Fruit fly (Drosophila melanogaster) whole organism, embryonic: ENCODE results near the gene pim.

Experiments
- Adf1 ChIP-seq: fragments of 200-800 bp; sonication (Bioruptor generic); IDR thresholded peaks from 2 replicates; pipeline ENCODE4 v1.3.6; 2022; ENCODE audit warnings: missing biosample characterization, missing genetic modification characterization
- Atf3 ChIP-seq: fragments of 200-800 bp; sonication (Bioruptor generic); optimal IDR thresholded peaks from 3 replicates; lab custom pipeline; 2016; ENCODE audit warnings: missing biosample characterization, missing genetic modification characterization
- CG11504 ChIP-seq: fragments of 200-800 bp; sonication (Bioruptor generic); optimal IDR thresholded peaks from 3 replicates; lab custom pipeline; 2019; ENCODE audit warnings: missing biosample characterization, mild to moderate bottlenecking, missing genetic modification characterization, moderate library complexity
- CG11695 ChIP-seq: fragments of 200-800 bp; sonication (Bioruptor generic); IDR thresholded peaks from 3 replicates; pipeline ENCODE4 v1.3.6; 2022; ENCODE audit warnings: missing biosample characterization, missing genetic modification characterization
- CG1832 ChIP-seq: fragments of 200-800 bp; sonication (Bioruptor generic); optimal IDR thresholded peaks from 2 replicates; lab custom pipeline; 2017; ENCODE audit warnings: missing biosample characterization, mild to moderate bottlenecking, missing genetic modification characterization, inconsistent platforms
- CG18764 ChIP-seq: fragments of 200-800 bp; sonication (Bioruptor generic); optimal IDR thresholded peaks from 3 replicates; lab custom pipeline; 2016; ENCODE audit warnings: missing biosample characterization, missing genetic modification characterization
- CG2116 ChIP-seq: fragments of 200-800 bp; sonication (Bioruptor generic); optimal IDR thresholded peaks from 3 replicates; lab custom pipeline; 2018; ENCODE audit warnings: missing biosample characterization, mild to moderate bottlenecking, missing genetic modification characterization
- CG34224 ChIP-seq: fragments of 200-800 bp; sonication (Bioruptor generic); IDR thresholded peaks from 3 replicates; pipeline ENCODE4 v1.3.6; 2022; ENCODE audit warnings: missing biosample characterization, missing genetic modification characterization; ENCODE audit not compliant: partially characterized antibody
- CG5180 ChIP-seq: fragments of 200-800 bp; sonication (Bioruptor generic); optimal IDR thresholded peaks from 3 replicates; lab custom pipeline; 2017; ENCODE audit warnings: missing biosample characterization, missing genetic modification characterization, mild to moderate bottlenecking, moderate library complexity, missing genetic modification reagents
- CG7745 ChIP-seq: fragments of 200-800 bp; sonication (Bioruptor generic); optimal IDR thresholded peaks from 2 replicates; lab custom pipeline; 2018; ENCODE audit warnings: missing biosample characterization, mild to moderate bottlenecking, missing genetic modification characterization, moderate library complexity
- CG9727 ChIP-seq: fragments of 200-800 bp; sonication (Bioruptor generic); optimal IDR thresholded peaks from 3 replicates; lab custom pipeline; 2017; ENCODE audit warnings: missing biosample characterization, mild to moderate bottlenecking, missing genetic modification characterization
- CG9817 ChIP-seq: fragments of 200-800 bp; sonication (Bioruptor generic); optimal IDR thresholded peaks from 2 replicates; lab custom pipeline; 2018; ENCODE audit warnings: missing biosample characterization, mild to moderate bottlenecking, missing genetic modification characterization, moderate library complexity
- CG9932 ChIP-seq: fragments of 200-800 bp; sonication (Bioruptor generic); IDR thresholded peaks from 2 replicates; pipeline ENCODE4 v1.3.6; 2022; ENCODE audit warnings: missing biosample characterization, missing genetic modification characterization
- CHES-1-like ChIP-seq: fragments of 200-800 bp; sonication (Bioruptor generic); optimal IDR thresholded peaks from 2 replicates; lab custom pipeline; 2016; ENCODE audit warnings: missing biosample characterization, missing genetic modification characterization
- Dfd ChIP-seq, 2 experiments: fragments of >200 bp; optimal IDR thresholded peaks; 2 replicates each; lab custom pipeline; 2017; ENCODE audit warnings: missing biosample characterization in 2 of 2, missing genetic modification characterization in 2 of 2
- Dip3 ChIP-seq: fragments of 200-800 bp; sonication (Bioruptor generic); optimal IDR thresholded peaks from 3 replicates; lab custom pipeline; 2016; ENCODE audit warnings: missing biosample characterization, missing genetic modification characterization
- HHEX ChIP-seq: fragments of 200-800 bp; sonication (Bioruptor generic); optimal IDR thresholded peaks from 3 replicates; lab custom pipeline; 2017; ENCODE audit warnings: missing biosample characterization, mild to moderate bottlenecking, missing genetic modification characterization, missing genetic modification reagents
- HLHmδ ChIP-seq: fragments of 200-800 bp; sonication (Bioruptor generic); optimal IDR thresholded peaks from 2 replicates; lab custom pipeline; 2018; ENCODE audit warnings: missing biosample characterization, mild to moderate bottlenecking, missing genetic modification characterization, moderate library complexity
- Hey ChIP-seq: fragments of 200-800 bp; sonication (Bioruptor generic); optimal IDR thresholded peaks from 3 replicates; lab custom pipeline; 2018; ENCODE audit warnings: missing biosample characterization, mild to moderate bottlenecking, missing genetic modification characterization
- Hmx ChIP-seq: fragments of 200-800 bp; sonication (Bioruptor generic); optimal IDR thresholded peaks from 2 replicates; lab custom pipeline; 2016; ENCODE audit warnings: missing biosample characterization, missing genetic modification characterization
- Kr ChIP-seq: fragments of 200-800 bp; sonication (Bioruptor generic); optimal IDR thresholded peaks from 2 replicates; lab custom pipeline; 2017; ENCODE audit warnings: missing biosample characterization, mild to moderate bottlenecking, missing genetic modification characterization
- Ptx1 ChIP-seq: fragments of 200-800 bp; sonication (Bioruptor generic); IDR thresholded peaks from 2 replicates; pipeline ENCODE4 v1.3.6; 2022; ENCODE audit warnings: missing biosample characterization, missing genetic modification characterization
- Sry-β ChIP-seq: fragments of 200-800 bp; sonication (Bioruptor generic); optimal IDR thresholded peaks from 2 replicates; lab custom pipeline; 2018; ENCODE audit warnings: missing biosample characterization, mild to moderate bottlenecking, missing genetic modification characterization, moderate library complexity
- Ssrp ChIP-seq: fragments of 200-800 bp; sonication (Bioruptor generic); optimal IDR thresholded peaks from 2 replicates; lab custom pipeline; 2018; ENCODE audit warnings: missing biosample characterization, mild to moderate bottlenecking, missing genetic modification characterization, moderate library complexity
- TFAM ChIP-seq: fragments of 200-800 bp; sonication (Bioruptor generic); optimal IDR thresholded peaks from 2 replicates; lab custom pipeline; 2017; ENCODE audit warnings: missing biosample characterization, missing genetic modification characterization, inconsistent platforms
- Trl ChIP-seq, 3 experiments: fragments of >200 bp in 2 of 3; fragments of 200-800 bp in 1 of 3; sonication (Bioruptor generic) in 1 of 3; optimal IDR thresholded peaks; 2 replicates in 1 of 3; 3 replicates in 2 of 3; lab custom pipeline; 2016 to 2017; ENCODE audit warnings: missing biosample characterization in 1 of 3, missing genetic modification characterization in 1 of 3
- al ChIP-seq: fragments of 200-800 bp; sonication (Bioruptor generic); IDR thresholded peaks from 2 replicates; pipeline ENCODE4 v1.3.6; 2022; ENCODE audit warnings: missing biosample characterization, missing genetic modification characterization
- btn ChIP-seq: fragments of 200-800 bp; sonication (Bioruptor generic); optimal IDR thresholded peaks from 2 replicates; lab custom pipeline; 2016; ENCODE audit warnings: missing biosample characterization, missing genetic modification characterization
- caup ChIP-seq: fragments of 200-800 bp; sonication (Bioruptor generic); optimal IDR thresholded peaks from 3 replicates; lab custom pipeline; 2017; ENCODE audit warnings: missing biosample characterization, mild to moderate bottlenecking, missing genetic modification characterization, moderate library complexity; ENCODE audit not compliant: severe bottlenecking
- dm ChIP-seq: fragments of 200-800 bp; sonication (Bioruptor generic); optimal IDR thresholded peaks from 3 replicates; lab custom pipeline; 2016; ENCODE audit warnings: missing biosample characterization, missing genetic modification characterization
- dmrt99B ChIP-seq: fragments of 200-800 bp; sonication (Bioruptor generic); optimal IDR thresholded peaks from 2 replicates; lab custom pipeline; 2018; ENCODE audit warnings: missing biosample characterization, mild to moderate bottlenecking, missing genetic modification characterization, moderate library complexity
- dysf ChIP-seq: fragments of 200-800 bp; sonication (Bioruptor generic); IDR thresholded peaks from 3 replicates; pipeline ENCODE4 v1.3.6; 2022; ENCODE audit warnings: missing biosample characterization, missing genetic modification characterization
- gsb ChIP-seq: fragments of 200-800 bp; sonication (Bioruptor generic); IDR thresholded peaks from 2 replicates; pipeline ENCODE4 v1.3.6; 2022; ENCODE audit warnings: missing biosample characterization, missing genetic modification characterization
- her ChIP-seq: fragments of 200-800 bp; sonication (Bioruptor generic); optimal IDR thresholded peaks from 2 replicates; lab custom pipeline; 2016; ENCODE audit warnings: missing biosample characterization, missing genetic modification characterization
- insv ChIP-seq, 2 experiments: fragments of 200-800 bp; sonication (Bioruptor generic); optimal IDR thresholded peaks; 3 replicates each; lab custom pipeline; 2016 to 2018; ENCODE audit warnings: missing biosample characterization in 2 of 2, missing genetic modification characterization in 2 of 2
- klu ChIP-seq: fragments of 200-800 bp; sonication (Bioruptor generic); IDR thresholded peaks from 2 replicates; pipeline ENCODE4 v1.3.6; 2022; ENCODE audit warnings: missing biosample characterization, missing genetic modification characterization
- lmd ChIP-seq: fragments of 200-800 bp; sonication (Bioruptor generic); IDR thresholded peaks from 2 replicates; pipeline ENCODE4 v1.3.6; 2022; ENCODE audit warnings: missing biosample characterization, missing genetic modification characterization
- maf-S ChIP-seq: fragments of 200-800 bp; sonication (Bioruptor generic); optimal IDR thresholded peaks from 2 replicates; lab custom pipeline; 2016; ENCODE audit warnings: missing biosample characterization, missing genetic modification characterization
- mld ChIP-seq: fragments of 200-800 bp; sonication (Bioruptor generic); IDR thresholded peaks from 3 replicates; pipeline ENCODE4 v1.3.6; 2022; ENCODE audit warnings: missing biosample characterization, missing genetic modification characterization; ENCODE audit not compliant: partially characterized antibody
- oc ChIP-seq: fragments of 200-800 bp; sonication (Bioruptor generic); optimal IDR thresholded peaks from 2 replicates; lab custom pipeline; 2018; ENCODE audit warnings: missing biosample characterization, mild to moderate bottlenecking, missing genetic modification characterization, moderate library complexity
- pfk ChIP-seq: fragments of 200-800 bp; sonication (Bioruptor generic); optimal IDR thresholded peaks from 2 replicates; lab custom pipeline; 2018; ENCODE audit warnings: missing biosample characterization, mild to moderate bottlenecking, missing genetic modification characterization, moderate library complexity
- phol ChIP-seq: fragments of 200-800 bp; sonication (Bioruptor generic); optimal IDR thresholded peaks from 3 replicates; lab custom pipeline; 2018; ENCODE audit warnings: missing biosample characterization, mild to moderate bottlenecking, missing genetic modification characterization, moderate library complexity
- sisA ChIP-seq: fragments of 200-800 bp; sonication (Bioruptor generic); IDR thresholded peaks from 2 replicates; pipeline ENCODE4 v1.3.6; 2022; ENCODE audit warnings: missing biosample characterization, missing genetic modification characterization
- sob ChIP-seq: fragments of 200-800 bp; sonication (Bioruptor generic); IDR thresholded peaks from 2 replicates; pipeline ENCODE4 v1.3.6; 2022; ENCODE audit warnings: missing biosample characterization, missing genetic modification characterization
- sr ChIP-seq: fragments of 200-800 bp; sonication (Bioruptor generic); IDR thresholded peaks from 3 replicates; pipeline ENCODE4 v1.3.6; 2022; ENCODE audit warnings: missing biosample characterization, missing genetic modification characterization
- sug ChIP-seq: fragments of 200-800 bp; optimal IDR thresholded peaks from 2 replicates; lab custom pipeline; 2019; ENCODE audit warnings: missing biosample characterization, mild to moderate bottlenecking, missing genetic modification characterization, moderate library complexity
- tna ChIP-seq: fragments of 200-800 bp; sonication (Bioruptor generic); IDR thresholded peaks from 2 replicates; pipeline ENCODE4 v1.3.6; 2022; ENCODE audit warnings: missing biosample characterization, missing genetic modification characterization; ENCODE audit not compliant: partially characterized antibody
- usp ChIP-seq: fragments of >200 bp; optimal IDR thresholded peaks from 2 replicates; lab custom pipeline; 2017; ENCODE audit warnings: missing biosample characterization, missing genetic modification characterization
- vvl ChIP-seq: fragments of 200-800 bp; sonication (Bioruptor generic); IDR thresholded peaks from 2 replicates; pipeline ENCODE4 v1.3.6; 2022; ENCODE audit warnings: missing biosample characterization, missing genetic modification characterization
- wdn ChIP-seq: fragments of 200-800 bp; sonication (Bioruptor generic); IDR thresholded peaks from 2 replicates; pipeline ENCODE4 v1.3.6; 2022; ENCODE audit warnings: missing biosample characterization, missing genetic modification characterization
- zfh1 ChIP-seq: fragments of 200-800 bp; sonication (Bioruptor generic); IDR thresholded peaks from 3 replicates; pipeline ENCODE4 v1.3.6; 2022; ENCODE audit warnings: missing biosample characterization, missing genetic modification characterization

Gene pim

DNA sequence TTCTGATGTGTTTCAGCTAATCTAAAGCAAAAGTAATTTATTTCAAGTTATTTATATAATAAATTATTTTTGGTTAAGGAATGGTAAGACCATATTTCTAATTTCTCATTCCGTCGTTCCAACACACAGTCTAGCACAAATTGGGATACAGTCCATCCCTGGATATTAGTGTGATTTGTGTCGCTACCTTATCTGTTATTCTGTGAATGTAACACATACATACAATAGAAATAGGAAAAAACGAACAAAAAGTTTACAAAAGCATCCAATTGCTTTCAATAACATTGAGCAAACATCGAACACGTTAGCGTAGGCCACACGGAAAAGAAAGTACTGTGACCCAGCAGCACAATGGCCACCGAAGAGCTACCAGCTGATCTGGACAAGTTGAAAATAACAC is 3.7 kb downstream of the pim start, which contains the start of gene CG5056 (continued):
- TF ChIP-seq CG5180 (GFP tag; lab: Kevin White, UChicago) (no peak), sisA (GFP tag; lab: Robert Waterston, UW) (no peak), al (no peak; the same call in 1 of the 2 replicates), pfk (GFP tag; lab: Kevin White, UChicago) (peak; percentile 95), maf-S (GFP tag; lab: Kevin White, UChicago) (no peak), sob (GFP tag; lab: Robert Waterston, UW) (no peak), TFAM (GFP tag; lab: Kevin White, UChicago) (no peak), CG11504 (tag; lab: Kevin White, UChicago) (no peak), klu (GFP tag; lab: Robert Waterston, UW) (no peak), wdn (GFP tag; lab: Robert Waterston, UW) (no peak), HLHmδ (GFP tag; lab: Kevin White, UChicago) (no peak), CG7745 (tag; lab: Kevin White, UChicago) (no peak), CG34224 (no peak), Trl (optimal IDR thresholded peaks at IDR 0.05; lab: Kevin White, UChicago) (no peak), Trl (GFP tag; optimal IDR thresholded peaks at IDR 0.05; lab: Kevin White, UChicago) (no peak), CG1832 (GFP tag; lab: Kevin White, UChicago) (no peak), Kr (GFP tag; lab: Kevin White, UChicago) (no peak), Hey (tag; lab: Kevin White, UChicago) (no peak), dmrt99B (no peak), vvl (GFP tag; lab: Robert Waterston, UW) (0 out of 2 replicates have a peak, but pooled peaks have one; percentile 28), phol (tag; lab: Kevin White, UChicago) (peak; percentile 40), CG11695 (GFP tag; lab: Robert Waterston, UW) (no peak), CG2116 (GFP tag; lab: Kevin White, UChicago) (peak; percentile 56), sr (GFP tag; lab: Robert Waterston, UW) (no peak), caup (GFP tag; lab: Kevin White, UChicago) (no peak), tna (GFP tag; lab: Robert Waterston, UW) (no peak), dysf (GFP tag; lab: Robert Waterston, UW) (no peak), Atf3 (GFP tag; lab: Kevin White, UChicago) (no peak), Ptx1 (GFP tag; lab: Robert Waterston, UW) (no peak), CG9932 (peak; percentile 36; the same call in 1 of the 2 replicates), zfh1 (GFP tag; lab: Robert Waterston, UW) (no peak), Ssrp (tag; lab: Kevin White, UChicago) (no peak), btn (no peak), Sry-β (peak; percentile 50), oc (tag; lab: Kevin White, UChicago) (no peak), CG18764 (GFP tag; lab: Kevin White, UChicago) (no peak), gsb (GFP tag; lab: Robert Waterston, UW) (no peak), usp (GFP tag; lab: Kevin White, UChicago) (no peak), CG9817 (no peak), sug (tag; lab: Kevin White, UChicago) (peak; percentile 37), her (peak; percentile 95), Dip3 (GFP tag; lab: Kevin White, UChicago) (no peak), dm (GFP tag; lab: Kevin White, UChicago) (no peak), CHES-1-like (GFP tag; lab: Kevin White, UChicago) (no peak), insv (GFP tag; optimal IDR thresholded peaks at IDR 0.05; lab: Kevin White, UChicago) (no peak), Hmx (no peak), mld (GFP tag; lab: Robert Waterston, UW) (no peak), CG9727 (GFP tag; lab: Kevin White, UChicago) (no peak), Dfd (GFP tag; optimal IDR thresholded peaks at IDR 0.05; lab: Kevin White, UChicago) (no peak), Adf1 (GFP tag; lab: Robert Waterston, UW) (no peak), HHEX (no peak), lmd (GFP tag; lab: Robert Waterston, UW) (peak; percentile 16; the same call in 1 of the 2 replicates)
